Fruit fly (Drosophila melanogaster) whole organism, embryonic: Measurements from ENCODE around the gene sni.

Source experiments
- Adf1 ChIP-seq: fragments of 200-800 bp; sonication (Bioruptor generic); IDR thresholded peaks from 2 replicates; pipeline ENCODE4 v1.3.6; 2022; ENCODE audit warnings: missing biosample characterization, missing genetic modification characterization
- Aef1 ChIP-seq: fragments of 200-800 bp; sonication (Bioruptor generic); IDR thresholded peaks from 3 replicates; pipeline ENCODE4 v1.3.6; 2022; ENCODE audit warnings: missing biosample characterization, missing genetic modification characterization
- Atf6 ChIP-seq: fragments of 200-800 bp; sonication (Bioruptor generic); IDR thresholded peaks from 2 replicates; pipeline ENCODE4 v1.3.6; 2022; ENCODE audit warnings: missing biosample characterization, missing genetic modification characterization
- B-H1 ChIP-seq: fragments of 200-800 bp; sonication (Bioruptor generic); IDR thresholded peaks from 3 replicates; pipeline ENCODE4 v1.3.6; 2022; ENCODE audit warnings: missing biosample characterization, missing genetic modification characterization
- Bgb ChIP-seq: fragments of 200-800 bp; sonication (Bioruptor generic); IDR thresholded peaks from 2 replicates; pipeline ENCODE4 v1.3.6; 2022; ENCODE audit warnings: missing biosample characterization, missing genetic modification characterization; ENCODE audit not compliant: partially characterized antibody
- CG10543 ChIP-seq: fragments of 200-800 bp; sonication (Bioruptor generic); optimal IDR thresholded peaks from 3 replicates; lab custom pipeline; 2017; ENCODE audit warnings: missing biosample characterization, mild to moderate bottlenecking, missing genetic modification characterization, moderate library complexity
- CG13894 ChIP-seq: fragments of 200-800 bp; sonication (Bioruptor generic); optimal IDR thresholded peaks from 3 replicates; lab custom pipeline; 2018; ENCODE audit warnings: missing biosample characterization, mild to moderate bottlenecking, missing genetic modification characterization, moderate library complexity
- CG14050 ChIP-seq: fragments of 200-800 bp; sonication (Bioruptor generic); IDR thresholded peaks from 3 replicates; pipeline ENCODE4 v1.3.6; 2022; ENCODE audit warnings: missing biosample characterization, missing genetic modification characterization
- CG14860 ChIP-seq: fragments of 200-800 bp; sonication (Bioruptor generic); IDR thresholded peaks from 3 replicates; pipeline ENCODE4 v1.3.6; 2022; ENCODE audit warnings: missing biosample characterization, missing genetic modification characterization; ENCODE audit not compliant: partially characterized antibody
- CG16813 ChIP-seq: fragments of 200-800 bp; sonication (Bioruptor generic); IDR thresholded peaks from 3 replicates; pipeline ENCODE4 v1.3.6; 2022; ENCODE audit warnings: missing biosample characterization, missing genetic modification characterization; ENCODE audit not compliant: partially characterized antibody
- CG17186 ChIP-seq: fragments of 200-800 bp; sonication (Bioruptor generic); optimal IDR thresholded peaks from 3 replicates; lab custom pipeline; 2017; ENCODE audit warnings: missing biosample characterization, missing genetic modification reagents, missing genetic modification characterization
- CG2116 ChIP-seq: fragments of 200-800 bp; sonication (Bioruptor generic); optimal IDR thresholded peaks from 3 replicates; lab custom pipeline; 2018; ENCODE audit warnings: missing biosample characterization, mild to moderate bottlenecking, missing genetic modification characterization
- CG2129 ChIP-seq: fragments of 200-800 bp; sonication (Bioruptor generic); IDR thresholded peaks from 2 replicates; pipeline ENCODE4 v1.3.6; 2022; ENCODE audit warnings: missing biosample characterization, missing genetic modification characterization; ENCODE audit not compliant: partially characterized antibody
- CG31441 ChIP-seq: fragments of 200-800 bp; sonication (Bioruptor generic); IDR thresholded peaks from 2 replicates; pipeline ENCODE4 v1.3.6; 2022; ENCODE audit warnings: missing biosample characterization, missing genetic modification characterization
- CG34224 ChIP-seq: fragments of 200-800 bp; sonication (Bioruptor generic); IDR thresholded peaks from 3 replicates; pipeline ENCODE4 v1.3.6; 2022; ENCODE audit warnings: missing biosample characterization, missing genetic modification characterization; ENCODE audit not compliant: partially characterized antibody
- CG3726 ChIP-seq: fragments of 200-800 bp; sonication (Bioruptor generic); IDR thresholded peaks from 3 replicates; pipeline ENCODE4, ENCODE4 v1.3.6; 2022; ENCODE audit warnings: missing biosample characterization, missing genetic modification characterization
- CG3995 ChIP-seq: fragments of 200-800 bp; sonication (Bioruptor generic); optimal IDR thresholded peaks from 3 replicates; lab custom pipeline; 2016; ENCODE audit warnings: missing biosample characterization, missing genetic modification characterization
- CG42726 ChIP-seq: fragments of 200-800 bp; sonication (Bioruptor generic); IDR thresholded peaks from 2 replicates; pipeline ENCODE4 v1.3.6; 2022; ENCODE audit warnings: missing biosample characterization, missing genetic modification characterization; ENCODE audit not compliant: partially characterized antibody
- CG4424 ChIP-seq: fragments of 200-800 bp; sonication (Bioruptor generic); optimal IDR thresholded peaks from 3 replicates; lab custom pipeline; 2016; ENCODE audit warnings: missing biosample characterization, missing genetic modification characterization
- CG9609 ChIP-seq: fragments of 200-800 bp; sonication (Bioruptor generic); optimal IDR thresholded peaks from 3 replicates; lab custom pipeline; 2016; ENCODE audit warnings: missing biosample characterization, missing genetic modification characterization
- CG9817 ChIP-seq: fragments of 200-800 bp; sonication (Bioruptor generic); optimal IDR thresholded peaks from 2 replicates; lab custom pipeline; 2018; ENCODE audit warnings: missing biosample characterization, mild to moderate bottlenecking, missing genetic modification characterization, moderate library complexity
- CkIIα-i1 ChIP-seq: fragments of 200-800 bp; sonication (Bioruptor generic); IDR thresholded peaks from 2 replicates; pipeline ENCODE4 v1.3.6; 2022; ENCODE audit warnings: missing biosample characterization, missing genetic modification characterization
- Dip2 ChIP-seq: fragments of 200-800 bp; sonication (Bioruptor generic); IDR thresholded peaks from 2 replicates; pipeline ENCODE4 v1.3.6; 2022; ENCODE audit warnings: missing biosample characterization, missing genetic modification characterization
- Dip3 ChIP-seq: fragments of 200-800 bp; sonication (Bioruptor generic); optimal IDR thresholded peaks from 3 replicates; lab custom pipeline; 2016; ENCODE audit warnings: missing biosample characterization, missing genetic modification characterization
- Dll ChIP-seq: fragments of 200-800 bp; sonication (Bioruptor generic); IDR thresholded peaks from 4 replicates; pipeline ENCODE4 v1.3.6; 2022; ENCODE audit warnings: missing biosample characterization, missing genetic modification characterization; ENCODE audit not compliant: partially characterized antibody
- Doc3 ChIP-seq: fragments of 200-800 bp; sonication (Bioruptor generic); IDR thresholded peaks from 3 replicates; pipeline ENCODE4 v1.3.6; 2022; ENCODE audit warnings: missing biosample characterization, missing genetic modification characterization; ENCODE audit not compliant: partially characterized antibody
- Dref ChIP-seq: fragments of 200-800 bp; sonication (Bioruptor generic); IDR thresholded peaks from 2 replicates; pipeline ENCODE4 v1.3.6; 2022; ENCODE audit warnings: missing biosample characterization, missing genetic modification characterization
- HHEX ChIP-seq: fragments of 200-800 bp; sonication (Bioruptor generic); optimal IDR thresholded peaks from 3 replicates; lab custom pipeline; 2017; ENCODE audit warnings: missing biosample characterization, mild to moderate bottlenecking, missing genetic modification characterization, missing genetic modification reagents
- Hr3 ChIP-seq: fragments of 200-800 bp; sonication (Bioruptor generic); optimal IDR thresholded peaks from 3 replicates; lab custom pipeline; 2016; ENCODE audit warnings: missing biosample characterization, missing genetic modification characterization
- MBD-R2 ChIP-seq: fragments of 200-800 bp; sonication (Bioruptor generic); IDR thresholded peaks from 2 replicates; pipeline ENCODE4 v1.3.6; 2022; ENCODE audit warnings: missing biosample characterization, missing genetic modification characterization
- Meics ChIP-seq: fragments of 200-800 bp; sonication (Bioruptor generic); optimal IDR thresholded peaks from 2 replicates; lab custom pipeline; 2017; ENCODE audit warnings: missing biosample characterization, mild to moderate bottlenecking, missing genetic modification characterization
- Mes4 ChIP-seq: fragments of 200-800 bp; sonication (Bioruptor generic); optimal IDR thresholded peaks from 2 replicates; lab custom pipeline; 2016; ENCODE audit warnings: missing biosample characterization, missing genetic modification characterization
- Scr ChIP-seq: fragments of 200-800 bp; sonication (Bioruptor generic); IDR thresholded peaks from 2 replicates; pipeline ENCODE4 v1.3.6; 2022; ENCODE audit warnings: missing biosample characterization, missing genetic modification characterization; ENCODE audit not compliant: partially characterized antibody
- Sry-δ ChIP-seq: fragments of 200-800 bp; sonication (Bioruptor generic); optimal IDR thresholded peaks from 2 replicates; lab custom pipeline; 2016; ENCODE audit warnings: missing biosample characterization, missing genetic modification characterization
- amos ChIP-seq: fragments of 200-800 bp; sonication (Bioruptor generic); IDR thresholded peaks from 2 replicates; pipeline ENCODE4 v1.3.6; 2022; ENCODE audit warnings: missing biosample characterization, missing genetic modification characterization; ENCODE audit not compliant: partially characterized antibody
- gfzf ChIP-seq: fragments of 200-800 bp; sonication (Bioruptor generic); optimal IDR thresholded peaks from 2 replicates; lab custom pipeline; 2016; ENCODE audit warnings: missing biosample characterization, mild to moderate bottlenecking, missing genetic modification characterization, moderate library complexity
- grn ChIP-seq: fragments of 200-800 bp; sonication (Bioruptor generic); optimal IDR thresholded peaks from 3 replicates; lab custom pipeline; 2017; ENCODE audit warnings: missing biosample characterization, missing genetic modification characterization
- inv ChIP-seq: fragments of 200-800 bp; sonication (Bioruptor generic); IDR thresholded peaks from 2 replicates; pipeline ENCODE4 v1.3.6; 2022; ENCODE audit warnings: missing biosample characterization, missing genetic modification characterization; ENCODE audit not compliant: partially characterized antibody
- knrl ChIP-seq: fragments of 200-800 bp; sonication (Bioruptor generic); IDR thresholded peaks from 3 replicates; pipeline ENCODE4 v1.3.6; 2022; ENCODE audit warnings: missing biosample characterization, missing genetic modification characterization; ENCODE audit not compliant: partially characterized antibody
- lab ChIP-seq: fragments of 200-800 bp; sonication (Bioruptor generic); optimal IDR thresholded peaks from 3 replicates; lab custom pipeline; 2017; ENCODE audit warnings: missing biosample characterization, missing genetic modification characterization, mild to moderate bottlenecking, moderate library complexity, missing genetic modification reagents
- mam ChIP-seq: fragments of 200-800 bp; sonication (Bioruptor generic); optimal IDR thresholded peaks from 3 replicates; lab custom pipeline; 2016; ENCODE audit warnings: missing biosample characterization, missing genetic modification characterization
- pzg ChIP-seq: fragments of 200-800 bp; sonication (Bioruptor generic); optimal IDR thresholded peaks from 3 replicates; lab custom pipeline; 2018; ENCODE audit warnings: missing biosample characterization, mild to moderate bottlenecking, missing genetic modification characterization, moderate library complexity
- rib ChIP-seq: fragments of 200-800 bp; sonication (Bioruptor generic); IDR thresholded peaks from 2 replicates; pipeline ENCODE4 v1.3.6; 2022; ENCODE audit warnings: missing biosample characterization, missing genetic modification characterization
- ro ChIP-seq: fragments of 200-800 bp; sonication (Bioruptor generic); IDR thresholded peaks from 2 replicates; pipeline ENCODE4 v1.3.6; 2022; ENCODE audit warnings: missing biosample characterization, missing genetic modification characterization
- sisA ChIP-seq: fragments of 200-800 bp; sonication (Bioruptor generic); IDR thresholded peaks from 2 replicates; pipeline ENCODE4 v1.3.6; 2022; ENCODE audit warnings: missing biosample characterization, missing genetic modification characterization
- sna ChIP-seq: fragments of 200-800 bp; sonication (Bioruptor generic); IDR thresholded peaks from 2 replicates; pipeline ENCODE4 v1.3.6; 2022; ENCODE audit warnings: missing biosample characterization, missing genetic modification characterization; ENCODE audit not compliant: partially characterized antibody
- tap ChIP-seq: fragments of 200-800 bp; optimal IDR thresholded peaks from 3 replicates; lab custom pipeline; 2019; ENCODE audit warnings: missing biosample characterization, mild to moderate bottlenecking, missing genetic modification characterization, moderate library complexity
- twi ChIP-seq: fragments of 200-800 bp; optimal IDR thresholded peaks from 2 replicates; lab custom pipeline; 2019; ENCODE audit warnings: missing biosample characterization, mild to moderate bottlenecking, missing genetic modification characterization, moderate library complexity
- wek ChIP-seq: fragments of 200-800 bp; sonication (Bioruptor generic); optimal IDR thresholded peaks from 3 replicates; lab custom pipeline; 2018; ENCODE audit warnings: missing biosample characterization, mild to moderate bottlenecking, missing genetic modification characterization, moderate library complexity
- yki ChIP-seq: fragments of >200 bp; optimal IDR thresholded peaks from 3 replicates; lab custom pipeline; 2018

The sni gene

DNA sequence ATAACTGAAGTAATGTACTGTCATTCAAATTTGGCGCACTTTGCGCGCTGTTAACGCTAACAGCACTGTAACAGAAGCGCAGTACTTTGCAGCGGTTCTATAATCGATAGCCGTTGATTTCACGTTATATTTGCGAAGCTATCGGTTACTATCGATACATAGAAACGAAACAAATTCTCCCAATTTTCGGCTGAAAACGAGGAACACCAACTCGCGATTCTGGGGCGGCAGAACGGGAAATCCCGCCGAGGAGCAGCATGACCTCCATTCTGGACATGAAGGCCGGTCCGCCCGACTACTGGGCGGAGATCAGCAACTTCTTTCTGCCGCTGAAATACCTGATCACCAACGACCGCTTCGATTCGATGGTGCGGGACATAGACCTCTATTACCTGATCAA lies 29.5 kb upstream of the sni start, which contains the start of gene CG1636 (continued):
- no peak for TF ChIP-seq HHEX (GFP tag; lab: Kevin White, UChicago)
- TF ChIP-seq mam (GFP tag; lab: Kevin White, UChicago) = no peak
- no peak for TF ChIP-seq Dip3 (GFP tag; lab: Kevin White, UChicago)
- TF ChIP-seq inv (GFP tag; lab: Robert Waterston, UW) = peak; percentile 71
- peak; percentile 63 for TF ChIP-seq CG2116
- TF ChIP-seq B-H1 = no peak
- TF ChIP-seq yki (lab: Kevin White, UChicago) = no peak
- no peak for TF ChIP-seq CG3726 (GFP tag; lab: Robert Waterston, UW)
- peak; percentile 66 for TF ChIP-seq Sry-δ (GFP tag; lab: Kevin White, UChicago)
- no peak for TF ChIP-seq CkIIα-i1 (GFP tag; lab: Robert Waterston, UW)
- TF ChIP-seq CG34224 (GFP tag; lab: Robert Waterston, UW) = peak; percentile 84
- TF ChIP-seq ro (GFP tag; lab: Robert Waterston, UW) = no peak
- peak; percentile 41 for TF ChIP-seq MBD-R2 (GFP tag; lab: Robert Waterston, UW)
- peak; percentile 77 for TF ChIP-seq CG16813 (GFP tag; lab: Robert Waterston, UW)
- peak; percentile 68 for TF ChIP-seq CG2129 (GFP tag; lab: Robert Waterston, UW)
- TF ChIP-seq twi (tag; lab: Kevin White, UChicago) = no peak
- peak; percentile 55 for TF ChIP-seq pzg (GFP tag; lab: Kevin White, UChicago)
- peak; percentile 85 for TF ChIP-seq CG17186
- no peak for TF ChIP-seq rib (GFP tag; lab: Robert Waterston, UW)
- TF ChIP-seq Aef1 (GFP tag; lab: Robert Waterston, UW) = no peak
- peak; percentile 88; the same call in 1 of the 2 replicates for TF ChIP-seq CG42726 (GFP tag; lab: Robert Waterston, UW)
- TF ChIP-seq Mes4 = no peak
- peak; percentile 79 for TF ChIP-seq Dref (GFP tag; lab: Robert Waterston, UW)
- TF ChIP-seq Bgb = peak; percentile 82
- peak; percentile 62; the same call in 2 of the 3 replicates for TF ChIP-seq CG14860 (GFP tag; lab: Robert Waterston, UW)
- TF ChIP-seq sisA (GFP tag; lab: Robert Waterston, UW) = no peak
- TF ChIP-seq Dll (GFP tag; lab: Robert Waterston, UW) = peak; percentile 87
- peak; percentile 88 for TF ChIP-seq amos (GFP tag; lab: Robert Waterston, UW)
- TF ChIP-seq sna = peak; percentile 89
- no peak for TF ChIP-seq gfzf (GFP tag; lab: Kevin White, UChicago)
- no peak for TF ChIP-seq wek (GFP tag; lab: Kevin White, UChicago)
- TF ChIP-seq Doc3 (GFP tag; lab: Robert Waterston, UW) = peak; percentile 86
- peak; percentile 15; the same call in 1 of the 2 replicates for TF ChIP-seq Adf1 (GFP tag; lab: Robert Waterston, UW)
- TF ChIP-seq Dip2 (GFP tag; lab: Robert Waterston, UW) = no peak
- TF ChIP-seq knrl (GFP tag; lab: Robert Waterston, UW) = peak; percentile 79
- TF ChIP-seq Meics (GFP tag; lab: Kevin White, UChicago) = no peak
- TF ChIP-seq CG9817 (tag; lab: Kevin White, UChicago) = no peak
- TF ChIP-seq Atf6 = no peak
- no peak for TF ChIP-seq CG9609
- TF ChIP-seq CG3995 = peak; percentile 87
- TF ChIP-seq Hr3 (GFP tag; lab: Kevin White, UChicago) = no peak
- no peak for TF ChIP-seq CG4424 (GFP tag; lab: Kevin White, UChicago)
- TF ChIP-seq lab (GFP tag; lab: Kevin White, UChicago) = no peak
- TF ChIP-seq CG14050 (GFP tag; lab: Robert Waterston, UW) = no peak
- TF ChIP-seq tap = no peak
- TF ChIP-seq CG10543 = no peak
- TF ChIP-seq Scr (GFP tag; lab: Robert Waterston, UW) = peak; percentile 85
- no peak for TF ChIP-seq grn (GFP tag; lab: Kevin White, UChicago)
- TF ChIP-seq CG31441 (GFP tag; lab: Robert Waterston, UW) = no peak
- no peak for TF ChIP-seq CG13894 (tag; lab: Kevin White, UChicago)
